Worm (Caenorhabditis elegans): ENCODE measurements around the gene egg-2.

DNA sequence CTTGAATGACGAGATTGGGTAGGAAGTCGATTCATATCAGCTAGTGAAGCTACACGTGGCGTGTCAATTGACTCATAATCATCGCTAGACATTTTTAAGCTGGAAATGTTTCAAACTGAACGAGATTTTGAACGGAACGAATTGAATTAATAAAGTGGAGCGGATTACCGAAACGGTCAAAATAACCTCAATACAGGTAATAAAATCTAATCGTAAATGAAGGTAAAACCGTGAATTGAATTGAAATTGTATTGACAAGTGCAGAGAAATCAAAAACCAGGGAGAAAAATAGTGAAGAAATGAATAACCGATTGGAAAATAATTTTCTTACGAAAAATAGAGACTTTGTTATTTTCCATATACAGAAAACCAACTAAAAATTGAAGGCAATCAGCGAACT, 31.3 kb downstream of the egg-2 start, which contains the start of gene cyk-1:
- no peak for TF ChIP-seq T22C8.4 (GFP tag; IDR thresholded peaks at IDR 0.05)
- TF ChIP-seq ztf-23 (GFP tag; IDR thresholded peaks at IDR 0.05) = no peak
- TF ChIP-seq med-1 (GFP tag; optimal IDR thresholded peaks at IDR 0.05; ENCODE audit: insufficient read depth) = no peak
- TF ChIP-seq cog-1 (tag; optimal IDR thresholded peaks at IDR 0.05) = no peak
- no peak for TF ChIP-seq flt-1 (GFP tag; IDR thresholded peaks at IDR 0.05)
- TF ChIP-seq ref-1 (GFP tag; conservative IDR thresholded peaks at IDR 0.05) = no peak
- TF ChIP-seq ztf-29 (GFP tag; IDR thresholded peaks at IDR 0.05) = no peak

Data from whole organism, midembryonic.